Fruit fly (Drosophila melanogaster) whole organism, embryonic: Measurements from ENCODE around the gene RtcB.

Experiments used
- C15 ChIP-seq: fragments of 200-800 bp; sonication (Bioruptor generic); IDR thresholded peaks from 3 replicates; pipeline ENCODE4 v1.3.6; 2022; ENCODE audit warnings: missing biosample characterization, missing genetic modification characterization
- CG10274 ChIP-seq: fragments of 200-800 bp; sonication (Bioruptor generic); optimal IDR thresholded peaks from 3 replicates; lab custom pipeline; 2017; ENCODE audit warnings: missing biosample characterization, mild to moderate bottlenecking, missing genetic modification characterization
- CG10431 ChIP-seq: fragments of 200-800 bp; sonication (Bioruptor generic); optimal IDR thresholded peaks from 3 replicates; lab custom pipeline; 2018; ENCODE audit warnings: missing biosample characterization, mild to moderate bottlenecking, missing genetic modification characterization
- CG10654 ChIP-seq: fragments of 200-800 bp; sonication (Bioruptor generic); optimal IDR thresholded peaks from 2 replicates; lab custom pipeline; 2016; ENCODE audit warnings: missing biosample characterization, missing genetic modification characterization
- CG11696 ChIP-seq: fragments of 200-800 bp; sonication (Bioruptor generic); IDR thresholded peaks from 2 replicates; pipeline ENCODE4 v1.3.6; 2022; ENCODE audit warnings: missing biosample characterization, missing genetic modification characterization
- CG11723 ChIP-seq: fragments of 200-800 bp; sonication (Bioruptor generic); optimal IDR thresholded peaks from 2 replicates; lab custom pipeline; 2017; ENCODE audit warnings: missing biosample characterization, mild to moderate bottlenecking, missing genetic modification characterization
- CG12942 ChIP-seq: fragments of 200-800 bp; sonication (Bioruptor generic); optimal IDR thresholded peaks from 3 replicates; lab custom pipeline; 2016; ENCODE audit warnings: missing biosample characterization, missing genetic modification characterization
- CG13287 ChIP-seq: fragments of 200-800 bp; sonication (Bioruptor generic); IDR thresholded peaks from 2 replicates; pipeline ENCODE4 v1.3.6; 2022; ENCODE audit warnings: missing biosample characterization, missing genetic modification characterization; ENCODE audit not compliant: partially characterized antibody
- CG13624 ChIP-seq: fragments of 200-800 bp; sonication (Bioruptor generic); optimal IDR thresholded peaks from 2 replicates; lab custom pipeline; 2016; ENCODE audit warnings: missing biosample characterization, missing genetic modification characterization
- CG14710 ChIP-seq: fragments of 200-800 bp; sonication (Bioruptor generic); optimal IDR thresholded peaks from 3 replicates; lab custom pipeline; 2019; ENCODE audit warnings: missing biosample characterization, mild to moderate bottlenecking, missing genetic modification characterization, moderate library complexity
- CG15514 ChIP-seq: fragments of 200-800 bp; sonication (Bioruptor generic); optimal IDR thresholded peaks from 3 replicates; lab custom pipeline; 2017; ENCODE audit warnings: missing biosample characterization, missing genetic modification characterization, mild to moderate bottlenecking, moderate library complexity, missing genetic modification reagents
- CG16779 ChIP-seq: fragments of 200-800 bp; sonication (Bioruptor generic); IDR thresholded peaks from 2 replicates; pipeline ENCODE4 v1.3.6; 2022; ENCODE audit warnings: missing biosample characterization, missing genetic modification characterization
- CG17186 ChIP-seq: fragments of 200-800 bp; sonication (Bioruptor generic); optimal IDR thresholded peaks from 3 replicates; lab custom pipeline; 2017; ENCODE audit warnings: missing biosample characterization, missing genetic modification reagents, missing genetic modification characterization
- CG3281 ChIP-seq: fragments of 200-800 bp; sonication (Bioruptor generic); optimal IDR thresholded peaks from 3 replicates; lab custom pipeline; 2017; ENCODE audit warnings: missing biosample characterization, mild to moderate bottlenecking, missing genetic modification characterization
- CG8388 ChIP-seq: fragments of 200-800 bp; sonication (Bioruptor generic); optimal IDR thresholded peaks from 2 replicates; lab custom pipeline; 2019; ENCODE audit warnings: missing biosample characterization, mild to moderate bottlenecking, missing genetic modification characterization, moderate library complexity
- CG8944 ChIP-seq: fragments of 200-800 bp; sonication (Bioruptor generic); optimal IDR thresholded peaks from 3 replicates; lab custom pipeline; 2016; ENCODE audit warnings: missing biosample characterization, missing genetic modification characterization
- CG9932 ChIP-seq: fragments of 200-800 bp; sonication (Bioruptor generic); IDR thresholded peaks from 2 replicates; pipeline ENCODE4 v1.3.6; 2022; ENCODE audit warnings: missing biosample characterization, missing genetic modification characterization
- CkIIα-i1 ChIP-seq: fragments of 200-800 bp; sonication (Bioruptor generic); IDR thresholded peaks from 2 replicates; pipeline ENCODE4 v1.3.6; 2022; ENCODE audit warnings: missing biosample characterization, missing genetic modification characterization
- CoRest ChIP-seq: fragments of 200-800 bp; sonication (Bioruptor generic); optimal IDR thresholded peaks from 3 replicates; lab custom pipeline; 2018; ENCODE audit warnings: missing biosample characterization, mild to moderate bottlenecking, missing genetic modification characterization, moderate library complexity
- Dbx ChIP-seq: fragments of 200-800 bp; sonication (Bioruptor generic); IDR thresholded peaks from 3 replicates; pipeline ENCODE4 v1.3.6; 2022; ENCODE audit warnings: missing biosample characterization, missing genetic modification characterization
- E2f1 ChIP-seq: fragments of 200-800 bp; sonication (Bioruptor generic); IDR thresholded peaks from 2 replicates; pipeline ENCODE4 v1.3.6; 2022; ENCODE audit warnings: missing biosample characterization, missing genetic modification characterization
- H2.0 ChIP-seq: fragments of 200-800 bp; sonication (Bioruptor generic); IDR thresholded peaks from 2 replicates; pipeline ENCODE4 v1.3.6; 2022; ENCODE audit warnings: missing biosample characterization, missing genetic modification characterization
- HLH54F ChIP-seq: fragments of 200-800 bp; sonication (Bioruptor generic); optimal IDR thresholded peaks from 3 replicates; lab custom pipeline; 2016; ENCODE audit warnings: missing biosample characterization, missing genetic modification characterization
- HLHmδ ChIP-seq: fragments of 200-800 bp; sonication (Bioruptor generic); optimal IDR thresholded peaks from 2 replicates; lab custom pipeline; 2018; ENCODE audit warnings: missing biosample characterization, mild to moderate bottlenecking, missing genetic modification characterization, moderate library complexity
- Lim3 ChIP-seq: fragments of 200-800 bp; sonication (Bioruptor generic); IDR thresholded peaks from 2 replicates; pipeline ENCODE4 v1.3.6; 2022; ENCODE audit warnings: missing biosample characterization, missing genetic modification characterization
- MESR4 ChIP-seq: fragments of 200-800 bp; sonication (Bioruptor generic); optimal IDR thresholded peaks from 2 replicates; lab custom pipeline; 2018; ENCODE audit warnings: missing biosample characterization, mild to moderate bottlenecking, missing genetic modification characterization, moderate library complexity
- Mad ChIP-seq: fragments of 200-800 bp; sonication (Bioruptor generic); optimal IDR thresholded peaks from 2 replicates; lab custom pipeline; 2016; ENCODE audit warnings: missing biosample characterization, missing genetic modification characterization
- Nf-YB ChIP-seq: fragments of 200-800 bp; sonication (Bioruptor generic); optimal IDR thresholded peaks from 3 replicates; lab custom pipeline; 2019; ENCODE audit warnings: missing biosample characterization, mild to moderate bottlenecking, missing genetic modification characterization, moderate library complexity
- Oli ChIP-seq: fragments of 200-800 bp; sonication (Bioruptor generic); optimal IDR thresholded peaks from 2 replicates; lab custom pipeline; 2018; ENCODE audit warnings: missing biosample characterization, mild to moderate bottlenecking, missing genetic modification characterization, moderate library complexity
- Ravus ChIP-seq: fragments of 200-800 bp; sonication (Bioruptor generic); IDR thresholded peaks from 2 replicates; pipeline ENCODE4 v1.3.6; 2022; ENCODE audit warnings: missing biosample characterization, missing genetic modification characterization
- Rx ChIP-seq: fragments of 200-800 bp; sonication (Bioruptor generic); IDR thresholded peaks from 2 replicates; pipeline ENCODE4 v1.3.6; 2022; ENCODE audit warnings: missing biosample characterization, missing genetic modification characterization
- Ssrp ChIP-seq: fragments of 200-800 bp; sonication (Bioruptor generic); optimal IDR thresholded peaks from 2 replicates; lab custom pipeline; 2018; ENCODE audit warnings: missing biosample characterization, mild to moderate bottlenecking, missing genetic modification characterization, moderate library complexity
- TFAM ChIP-seq: fragments of 200-800 bp; sonication (Bioruptor generic); optimal IDR thresholded peaks from 2 replicates; lab custom pipeline; 2017; ENCODE audit warnings: missing biosample characterization, missing genetic modification characterization, inconsistent platforms
- Xrp1 ChIP-seq: fragments of 200-800 bp; sonication (Bioruptor generic); IDR thresholded peaks from 2 replicates; pipeline ENCODE4 v1.3.6; 2022; ENCODE audit warnings: missing biosample characterization, missing genetic modification characterization
- bcd ChIP-seq: fragments of 200-800 bp; sonication (Bioruptor generic); optimal IDR thresholded peaks from 2 replicates; lab custom pipeline; 2017; ENCODE audit warnings: missing biosample characterization, mild to moderate bottlenecking, missing genetic modification characterization
- chn ChIP-seq: fragments of 200-800 bp; sonication (Bioruptor generic); optimal IDR thresholded peaks from 2 replicates; lab custom pipeline; 2016; ENCODE audit warnings: missing biosample characterization, missing genetic modification characterization
- cwo ChIP-seq: fragments of 200-800 bp; sonication (Bioruptor generic); optimal IDR thresholded peaks from 3 replicates; lab custom pipeline; 2017; ENCODE audit warnings: missing biosample characterization, missing genetic modification characterization, mild to moderate bottlenecking, moderate library complexity, missing genetic modification reagents
- dmrt11E ChIP-seq: fragments of 200-800 bp; sonication (Bioruptor generic); optimal IDR thresholded peaks from 3 replicates; lab custom pipeline; 2018; ENCODE audit warnings: missing biosample characterization, mild to moderate bottlenecking, missing genetic modification characterization, moderate library complexity
- gce ChIP-seq: fragments of 200-800 bp; sonication (Bioruptor generic); IDR thresholded peaks from 3 replicates; pipeline ENCODE4 v1.3.6; 2022; ENCODE audit warnings: missing biosample characterization, missing genetic modification characterization
- ken ChIP-seq: fragments of 200-800 bp; sonication (Bioruptor generic); IDR thresholded peaks from 3 replicates; pipeline ENCODE4 v1.3.6; 2022; ENCODE audit warnings: missing biosample characterization, missing genetic modification characterization
- lmd ChIP-seq: fragments of 200-800 bp; sonication (Bioruptor generic); IDR thresholded peaks from 2 replicates; pipeline ENCODE4 v1.3.6; 2022; ENCODE audit warnings: missing biosample characterization, missing genetic modification characterization
- org-1 ChIP-seq: fragments of 200-800 bp; sonication (Bioruptor generic); optimal IDR thresholded peaks from 2 replicates; lab custom pipeline; 2017; ENCODE audit warnings: missing biosample characterization, missing genetic modification characterization
- p53 ChIP-seq: fragments of 200-800 bp; sonication (Bioruptor generic); optimal IDR thresholded peaks from 2 replicates; lab custom pipeline; 2016; ENCODE audit warnings: missing biosample characterization, missing genetic modification characterization
- pan ChIP-seq, 4 experiments: fragments of >200 bp in 3 of 4; fragments of 200-800 bp in 1 of 4; sonication (Bioruptor generic) in 1 of 4; optimal IDR thresholded peaks in 3 of 4; IDR thresholded peaks in 1 of 4; 2 replicates each; pipeline versions ENCODE4 v1.3.6 to Lab custom; 2017 to 2022; ENCODE audit warnings: missing biosample characterization in 2 of 4, missing genetic modification characterization in 2 of 4, mixed read lengths in 1 of 4
- schlank ChIP-seq: fragments of 200-800 bp; sonication (Bioruptor generic); optimal IDR thresholded peaks from 2 replicates; lab custom pipeline; 2018; ENCODE audit warnings: missing biosample characterization, mild to moderate bottlenecking, missing genetic modification characterization
- shn ChIP-seq: fragments of 200-800 bp; sonication (Bioruptor generic); optimal IDR thresholded peaks from 3 replicates; lab custom pipeline; 2016; ENCODE audit warnings: missing biosample characterization, missing genetic modification characterization
- tio ChIP-seq: fragments of 200-800 bp; sonication (Bioruptor generic); optimal IDR thresholded peaks from 2 replicates; lab custom pipeline; 2017; ENCODE audit warnings: missing biosample characterization, missing genetic modification characterization, inconsistent platforms
- toy ChIP-seq: fragments of 200-800 bp; sonication (Bioruptor generic); IDR thresholded peaks from 2 replicates; pipeline ENCODE4 v1.3.6; 2022; ENCODE audit warnings: missing biosample characterization, missing genetic modification characterization
- usp ChIP-seq: fragments of >200 bp; optimal IDR thresholded peaks from 2 replicates; lab custom pipeline; 2017; ENCODE audit warnings: missing biosample characterization, missing genetic modification characterization
- wor ChIP-seq: fragments of 200-800 bp; sonication (Bioruptor generic); IDR thresholded peaks from 2 replicates; pipeline ENCODE4 v1.3.6; 2022; ENCODE audit warnings: missing biosample characterization, missing genetic modification characterization
- yki ChIP-seq: fragments of >200 bp; optimal IDR thresholded peaks from 3 replicates; lab custom pipeline; 2018
- zen ChIP-seq: fragments of 200-800 bp; sonication (Bioruptor generic); optimal IDR thresholded peaks from 3 replicates; lab custom pipeline; 2018; ENCODE audit warnings: missing biosample characterization, mild to moderate bottlenecking, missing genetic modification characterization, moderate library complexity

The RtcB gene

dm6 chr2L:19453381-19453780, 22.9 kb downstream of the RtcB start, which contains the start of gene Top2 (continued):
- TF ChIP-seq Mad = peak; percentile 58
- no peak for TF ChIP-seq Lim3 (GFP tag; lab: Robert Waterston, UW)
- TF ChIP-seq Rx = no peak
- no peak for TF ChIP-seq CkIIα-i1 (GFP tag; lab: Robert Waterston, UW)
- TF ChIP-seq ken (GFP tag; lab: Robert Waterston, UW) = 0 out of 3 replicates have a peak, but pooled peaks have one; percentile 7
- TF ChIP-seq cwo = peak; percentile 87
- no peak for TF ChIP-seq CG10274 (GFP tag; lab: Kevin White, UChicago)
- TF ChIP-seq shn (GFP tag; lab: Kevin White, UChicago) = peak; percentile 30
- peak; percentile 69 for TF ChIP-seq CoRest (tag; lab: Kevin White, UChicago)
- TF ChIP-seq CG9932 (GFP tag; lab: Robert Waterston, UW) = peak; percentile 67
- peak; percentile 44 for TF ChIP-seq bcd (GFP tag; lab: Kevin White, UChicago)
- TF ChIP-seq toy (GFP tag; lab: Robert Waterston, UW) = no peak
- no peak for TF ChIP-seq HLHmδ (GFP tag; lab: Kevin White, UChicago)
- TF ChIP-seq CG15514 (GFP tag; lab: Kevin White, UChicago) = peak; percentile 86
- TF ChIP-seq C15 (GFP tag; lab: Robert Waterston, UW) = no peak
- TF ChIP-seq CG11696 (GFP tag; lab: Robert Waterston, UW) = no peak
- TF ChIP-seq lmd = no peak
- TF ChIP-seq CG3281 (GFP tag; lab: Kevin White, UChicago) = no peak
- no peak for TF ChIP-seq gce (GFP tag; lab: Robert Waterston, UW)
- no peak for TF ChIP-seq CG16779
- no peak for TF ChIP-seq wor
- TF ChIP-seq tio (GFP tag; lab: Kevin White, UChicago) = no peak
- TF ChIP-seq Ravus = no peak
- peak; percentile 92 for TF ChIP-seq CG17186 (GFP tag; lab: Kevin White, UChicago)
- no peak for TF ChIP-seq org-1
- TF ChIP-seq MESR4 (GFP tag; lab: Kevin White, UChicago) = peak; percentile 47
- TF ChIP-seq CG10654 (GFP tag; lab: Kevin White, UChicago) = peak; percentile 5
- peak; percentile 21 for TF ChIP-seq yki (lab: Kevin White, UChicago)
- TF ChIP-seq CG8388 = no peak
- peak; percentile 8 for TF ChIP-seq dmrt11E (tag; lab: Kevin White, UChicago)
- peak; percentile 92 for TF ChIP-seq CG13287
- TF ChIP-seq usp (GFP tag; lab: Kevin White, UChicago) = no peak
- TF ChIP-seq H2.0 = no peak
- TF ChIP-seq TFAM (GFP tag; lab: Kevin White, UChicago) = no peak
- peak; percentile 3 for TF ChIP-seq CG12942
- 0 out of 3 replicates have a peak, but pooled peaks have one; percentile 20 for TF ChIP-seq Dbx
- no peak for TF ChIP-seq pan (optimal IDR thresholded peaks at IDR 0.05; lab: Kevin White, UChicago)
- TF ChIP-seq pan (GFP tag; optimal IDR thresholded peaks at IDR 0.05 in 1 of 2, IDR thresholded peaks at IDR 0.05 in 1 of 2) = no peak
- no peak for TF ChIP-seq schlank
- peak; percentile 48 for TF ChIP-seq zen (tag; lab: Kevin White, UChicago)
- TF ChIP-seq CG8944 (GFP tag; lab: Kevin White, UChicago) = no peak
- TF ChIP-seq Oli (tag; lab: Kevin White, UChicago) = no peak
- peak; percentile 62 for TF ChIP-seq CG13624 (GFP tag; lab: Kevin White, UChicago)
- TF ChIP-seq CG14710 (tag; lab: Kevin White, UChicago) = peak; percentile 94
- TF ChIP-seq CG10431 (GFP tag; lab: Kevin White, UChicago) = no peak
- no peak for TF ChIP-seq Xrp1 (GFP tag; lab: Robert Waterston, UW)
- peak; percentile 40 for TF ChIP-seq HLH54F (GFP tag; lab: Kevin White, UChicago)
- TF ChIP-seq E2f1 (GFP tag; lab: Robert Waterston, UW) = peak; percentile 30; the same call in 1 of the 2 replicates
- peak; percentile 71 for TF ChIP-seq p53 (GFP tag; lab: Kevin White, UChicago)
- peak; percentile 2 for TF ChIP-seq Nf-YB (GFP tag; lab: Kevin White, UChicago)
- TF ChIP-seq CG11723 = no peak
- TF ChIP-seq chn = peak; percentile 25
- TF ChIP-seq Ssrp (tag; lab: Kevin White, UChicago) = peak; percentile 43
